Fruit fly (Drosophila melanogaster) whole organism, embryonic: ENCODE measurements around the gene Ssadh.

Experiments
- Adf1 ChIP-seq: fragments of 200-800 bp; sonication (Bioruptor generic); IDR thresholded peaks from 2 replicates; pipeline ENCODE4 v1.3.6; 2022; ENCODE audit warnings: missing biosample characterization, missing genetic modification characterization
- BtbVII ChIP-seq: fragments of 200-800 bp; sonication (Bioruptor generic); optimal IDR thresholded peaks from 3 replicates; lab custom pipeline; 2017; ENCODE audit warnings: missing biosample characterization, mild to moderate bottlenecking, missing genetic modification characterization
- CG10366 ChIP-seq: fragments of 200-800 bp; sonication (Bioruptor generic); IDR thresholded peaks from 2 replicates; pipeline ENCODE4 v1.3.6; 2022; ENCODE audit warnings: missing biosample characterization, missing genetic modification characterization
- CG13624 ChIP-seq: fragments of 200-800 bp; sonication (Bioruptor generic); optimal IDR thresholded peaks from 2 replicates; lab custom pipeline; 2016; ENCODE audit warnings: missing biosample characterization, missing genetic modification characterization
- CG14667 ChIP-seq: fragments of 200-800 bp; sonication (Bioruptor generic); IDR thresholded peaks from 2 replicates; pipeline ENCODE4 v1.3.6; 2022; ENCODE audit warnings: missing biosample characterization, missing genetic modification characterization
- CG15479 ChIP-seq: fragments of 200-800 bp; sonication (Bioruptor generic); optimal IDR thresholded peaks from 3 replicates; lab custom pipeline; 2019; ENCODE audit warnings: missing biosample characterization, mild to moderate bottlenecking, missing genetic modification characterization, moderate library complexity
- CG1602 ChIP-seq: fragments of 200-800 bp; sonication (Bioruptor generic); optimal IDR thresholded peaks from 3 replicates; lab custom pipeline; 2016; ENCODE audit warnings: missing biosample characterization, missing genetic modification characterization
- CG17385 ChIP-seq: fragments of 200-800 bp; sonication (Bioruptor generic); optimal IDR thresholded peaks from 3 replicates; lab custom pipeline; 2018; ENCODE audit warnings: missing biosample characterization, mild to moderate bottlenecking, missing genetic modification characterization
- CG17568 ChIP-seq: fragments of 200-800 bp; sonication (Bioruptor generic); optimal IDR thresholded peaks from 2 replicates; lab custom pipeline; 2018; ENCODE audit warnings: missing biosample characterization, mild to moderate bottlenecking, missing genetic modification characterization, moderate library complexity
- CG17912 ChIP-seq: fragments of 200-800 bp; sonication (Bioruptor generic); optimal IDR thresholded peaks from 2 replicates; lab custom pipeline; 2018; ENCODE audit warnings: missing biosample characterization, mild to moderate bottlenecking, missing genetic modification characterization
- CG2116 ChIP-seq: fragments of 200-800 bp; sonication (Bioruptor generic); optimal IDR thresholded peaks from 3 replicates; lab custom pipeline; 2018; ENCODE audit warnings: missing biosample characterization, mild to moderate bottlenecking, missing genetic modification characterization
- CG3065 ChIP-seq: fragments of 200-800 bp; sonication (Bioruptor generic); optimal IDR thresholded peaks from 2 replicates; lab custom pipeline; 2016; ENCODE audit warnings: missing biosample characterization, missing genetic modification characterization
- CG33557 ChIP-seq: fragments of 200-800 bp; sonication (Bioruptor generic); optimal IDR thresholded peaks from 2 replicates; lab custom pipeline; 2019; ENCODE audit warnings: missing biosample characterization, mild to moderate bottlenecking, missing genetic modification characterization, moderate library complexity
- CG34422 ChIP-seq: fragments of 200-800 bp; sonication (Bioruptor generic); IDR thresholded peaks from 3 replicates; pipeline ENCODE4 v1.3.6; 2022; ENCODE audit warnings: missing biosample characterization, missing genetic modification characterization
- CG4617 ChIP-seq: fragments of 200-800 bp; sonication (Bioruptor generic); optimal IDR thresholded peaks from 3 replicates; lab custom pipeline; 2016; ENCODE audit warnings: missing biosample characterization, missing genetic modification characterization, borderline replicate concordance
- CG6791 ChIP-seq: fragments of 200-800 bp; sonication (Bioruptor generic); IDR thresholded peaks from 3 replicates; pipeline ENCODE4 v1.3.6; 2022; ENCODE audit warnings: missing biosample characterization, missing genetic modification characterization; ENCODE audit not compliant: partially characterized antibody
- CG7839 ChIP-seq: fragments of 200-800 bp; sonication (Bioruptor generic); optimal IDR thresholded peaks from 3 replicates; lab custom pipeline; 2018; ENCODE audit warnings: missing biosample characterization, mild to moderate bottlenecking, missing genetic modification characterization, moderate library complexity
- CG8388 ChIP-seq: fragments of 200-800 bp; sonication (Bioruptor generic); optimal IDR thresholded peaks from 2 replicates; lab custom pipeline; 2019; ENCODE audit warnings: missing biosample characterization, mild to moderate bottlenecking, missing genetic modification characterization, moderate library complexity
- CG9609 ChIP-seq: fragments of 200-800 bp; sonication (Bioruptor generic); optimal IDR thresholded peaks from 3 replicates; lab custom pipeline; 2016; ENCODE audit warnings: missing biosample characterization, missing genetic modification characterization
- CG9932 ChIP-seq: fragments of 200-800 bp; sonication (Bioruptor generic); IDR thresholded peaks from 2 replicates; pipeline ENCODE4 v1.3.6; 2022; ENCODE audit warnings: missing biosample characterization, missing genetic modification characterization
- Chrac-16 ChIP-seq: fragments of 200-800 bp; sonication (Bioruptor generic); optimal IDR thresholded peaks from 3 replicates; lab custom pipeline; 2016; ENCODE audit warnings: missing biosample characterization, missing genetic modification characterization
- Dfd ChIP-seq, 2 experiments: fragments of >200 bp; optimal IDR thresholded peaks; 2 replicates each; lab custom pipeline; 2017; ENCODE audit warnings: missing biosample characterization in 2 of 2, missing genetic modification characterization in 2 of 2
- Doc3 ChIP-seq: fragments of 200-800 bp; sonication (Bioruptor generic); IDR thresholded peaks from 3 replicates; pipeline ENCODE4 v1.3.6; 2022; ENCODE audit warnings: missing biosample characterization, missing genetic modification characterization; ENCODE audit not compliant: partially characterized antibody
- Dref ChIP-seq: fragments of 200-800 bp; sonication (Bioruptor generic); IDR thresholded peaks from 2 replicates; pipeline ENCODE4 v1.3.6; 2022; ENCODE audit warnings: missing biosample characterization, missing genetic modification characterization
- Drgx ChIP-seq: fragments of 200-800 bp; sonication (Bioruptor generic); IDR thresholded peaks from 2 replicates; pipeline ENCODE4 v1.3.6; 2022; ENCODE audit warnings: missing biosample characterization, missing genetic modification characterization
- HmgZ ChIP-seq: fragments of 200-800 bp; sonication (Bioruptor generic); optimal IDR thresholded peaks from 2 replicates; lab custom pipeline; 2018; ENCODE audit warnings: missing biosample characterization, mild to moderate bottlenecking, missing genetic modification characterization
- Kr ChIP-seq: fragments of 200-800 bp; sonication (Bioruptor generic); optimal IDR thresholded peaks from 2 replicates; lab custom pipeline; 2017; ENCODE audit warnings: missing biosample characterization, mild to moderate bottlenecking, missing genetic modification characterization
- NC2α ChIP-seq: fragments of 200-800 bp; sonication (Bioruptor generic); optimal IDR thresholded peaks from 2 replicates; lab custom pipeline; 2016; ENCODE audit warnings: missing biosample characterization, missing genetic modification characterization
- NfI ChIP-seq: fragments of 200-800 bp; sonication (Bioruptor generic); optimal IDR thresholded peaks from 3 replicates; lab custom pipeline; 2018; ENCODE audit warnings: missing biosample characterization, mild to moderate bottlenecking, missing genetic modification characterization, moderate library complexity
- Stat92E ChIP-seq, 3 experiments: fragments of >200 bp in 2 of 3; fragments of 200-800 bp in 1 of 3; sonication (Bioruptor generic) in 1 of 3; optimal IDR thresholded peaks; 2 replicates each; lab custom pipeline; 2017 to 2019; ENCODE audit warnings: missing biosample characterization in 3 of 3, missing genetic modification characterization in 3 of 3, mild to moderate bottlenecking in 1 of 3, moderate library complexity in 1 of 3
- ac ChIP-seq: fragments of 200-800 bp; sonication (Bioruptor generic); optimal IDR thresholded peaks from 3 replicates; lab custom pipeline; 2017; ENCODE audit warnings: missing biosample characterization, mild to moderate bottlenecking, missing genetic modification characterization
- cas ChIP-seq: fragments of 200-800 bp; sonication (Bioruptor generic); IDR thresholded peaks from 2 replicates; pipeline ENCODE4 v1.3.6; 2022; ENCODE audit warnings: missing biosample characterization, missing genetic modification characterization
- chinmo ChIP-seq: fragments of 200-800 bp; sonication (Bioruptor generic); IDR thresholded peaks from 4 replicates; pipeline ENCODE4 v1.3.6; 2022; ENCODE audit warnings: missing biosample characterization, missing genetic modification characterization; ENCODE audit not compliant: partially characterized antibody
- jing ChIP-seq: fragments of 200-800 bp; sonication (Bioruptor generic); optimal IDR thresholded peaks from 2 replicates; lab custom pipeline; 2018; ENCODE audit warnings: missing biosample characterization, mild to moderate bottlenecking, missing genetic modification characterization
- klu ChIP-seq: fragments of 200-800 bp; sonication (Bioruptor generic); IDR thresholded peaks from 2 replicates; pipeline ENCODE4 v1.3.6; 2022; ENCODE audit warnings: missing biosample characterization, missing genetic modification characterization
- lilli ChIP-seq: fragments of 200-800 bp; sonication (Bioruptor generic); optimal IDR thresholded peaks from 3 replicates; lab custom pipeline; 2016; ENCODE audit warnings: missing biosample characterization, missing genetic modification characterization
- lola ChIP-seq, 3 experiments: fragments of >200 bp in 2 of 3; fragments of 200-800 bp in 1 of 3; sonication (Bioruptor generic) in 1 of 3; optimal IDR thresholded peaks; 2 replicates each; lab custom pipeline; 2017 to 2019; ENCODE audit warnings: missing biosample characterization in 3 of 3, missing genetic modification characterization in 3 of 3, mild to moderate bottlenecking in 1 of 3, moderate library complexity in 1 of 3
- lov ChIP-seq, 2 experiments: fragments of 200-800 bp in 1 of 2; fragments of >200 bp in 1 of 2; sonication (Bioruptor generic) in 1 of 2; IDR thresholded peaks in 1 of 2; optimal IDR thresholded peaks in 1 of 2; 2 replicates in 1 of 2; 3 replicates in 1 of 2; pipeline versions ENCODE4 v1.3.6 to Lab custom; 2017 to 2022; ENCODE audit warnings: missing biosample characterization in 1 of 2, missing genetic modification characterization in 1 of 2
- mld ChIP-seq: fragments of 200-800 bp; sonication (Bioruptor generic); IDR thresholded peaks from 3 replicates; pipeline ENCODE4 v1.3.6; 2022; ENCODE audit warnings: missing biosample characterization, missing genetic modification characterization; ENCODE audit not compliant: partially characterized antibody
- nerfin-1 ChIP-seq: fragments of 200-800 bp; sonication (Bioruptor generic); optimal IDR thresholded peaks from 3 replicates; lab custom pipeline; 2019; ENCODE audit warnings: missing biosample characterization, mild to moderate bottlenecking, missing genetic modification characterization, moderate library complexity
- nerfin-2 ChIP-seq: fragments of 200-800 bp; sonication (Bioruptor generic); IDR thresholded peaks from 2 replicates; pipeline ENCODE4 v1.3.6; 2022; ENCODE audit warnings: missing biosample characterization, missing genetic modification characterization; ENCODE audit not compliant: partially characterized antibody
- pnt ChIP-seq: fragments of 200-800 bp; sonication (Bioruptor generic); optimal IDR thresholded peaks from 3 replicates; lab custom pipeline; 2016; ENCODE audit warnings: missing biosample characterization, missing genetic modification characterization
- pum ChIP-seq: fragments of 200-800 bp; sonication (Bioruptor generic); optimal IDR thresholded peaks from 2 replicates; lab custom pipeline; 2016; ENCODE audit warnings: missing biosample characterization, missing genetic modification characterization
- run ChIP-seq: fragments of 200-800 bp; sonication (Bioruptor generic); optimal IDR thresholded peaks from 3 replicates; lab custom pipeline; 2018; ENCODE audit warnings: missing biosample characterization, mild to moderate bottlenecking, missing genetic modification characterization
- schlank ChIP-seq: fragments of 200-800 bp; sonication (Bioruptor generic); optimal IDR thresholded peaks from 2 replicates; lab custom pipeline; 2018; ENCODE audit warnings: missing biosample characterization, mild to moderate bottlenecking, missing genetic modification characterization
- tin ChIP-seq: fragments of 200-800 bp; sonication (Bioruptor generic); optimal IDR thresholded peaks from 3 replicates; lab custom pipeline; 2016; ENCODE audit warnings: missing biosample characterization, missing genetic modification characterization
- trh ChIP-seq: fragments of 200-800 bp; sonication (Bioruptor generic); optimal IDR thresholded peaks from 2 replicates; lab custom pipeline; 2016; ENCODE audit warnings: missing biosample characterization, missing genetic modification characterization
- ttk ChIP-seq: fragments of 200-800 bp; sonication (Bioruptor generic); IDR thresholded peaks from 2 replicates; pipeline ENCODE4 v2.1.2; 2022; ENCODE audit warnings: missing biosample characterization, missing genetic modification characterization
- zen2 ChIP-seq: fragments of 200-800 bp; sonication (Bioruptor generic); IDR thresholded peaks from 3 replicates; pipeline ENCODE4 v1.3.6; 2022; ENCODE audit warnings: missing biosample characterization, missing genetic modification characterization; ENCODE audit not compliant: partially characterized antibody

Ssadh gene

dm6 chr3R:25640463-25640862, 13.7 kb upstream of the Ssadh start (continued):
- TF ChIP-seq CG8388 (GFP tag; lab: Kevin White, UChicago) (peak; percentile 38), pnt (GFP tag; lab: Kevin White, UChicago) (peak; percentile 2), CG1602 (peak; percentile 43), CG13624 (GFP tag; lab: Kevin White, UChicago) (no peak), CG17385 (GFP tag; lab: Kevin White, UChicago) (peak; percentile 29), CG33557 (GFP tag; lab: Kevin White, UChicago) (peak; percentile 32), CG3065 (GFP tag; lab: Kevin White, UChicago) (no peak), mld (GFP tag; lab: Robert Waterston, UW) (no peak), CG17912 (no peak), ac (GFP tag; lab: Kevin White, UChicago) (peak; percentile 61), jing (GFP tag; lab: Kevin White, UChicago) (peak; percentile 4), HmgZ (tag; lab: Kevin White, UChicago) (no peak), Drgx (peak; percentile 28; the same call in 1 of the 2 replicates), lov (optimal IDR thresholded peaks at IDR 0.05; lab: Kevin White, UChicago) (no peak), lov (GFP tag; IDR thresholded peaks at IDR 0.05; lab: Robert Waterston, UW) (no peak), NC2α (GFP tag; lab: Kevin White, UChicago) (no peak), Doc3 (GFP tag; lab: Robert Waterston, UW) (no peak), zen2 (GFP tag; lab: Robert Waterston, UW) (no peak), CG14667 (GFP tag; lab: Robert Waterston, UW) (0 out of 2 replicates have a peak, but pooled peaks have one; percentile 35), CG2116 (GFP tag; lab: Kevin White, UChicago) (no peak), CG15479 (GFP tag; lab: Kevin White, UChicago) (peak; percentile 11), CG10366 (GFP tag; lab: Robert Waterston, UW) (peak; percentile 56), lola (GFP tag; optimal IDR thresholded peaks at IDR 0.05; lab: Kevin White, UChicago) (peak in 1 of 3 experiments; percentile 61), pum (peak; percentile 43), CG17568 (GFP tag; lab: Kevin White, UChicago) (no peak), CG9932 (GFP tag; lab: Robert Waterston, UW) (peak; percentile 10; the same call in 1 of the 2 replicates), tin (GFP tag; lab: Kevin White, UChicago) (peak; percentile 35), Dref (no peak), CG6791 (no peak), CG4617 (GFP tag; lab: Kevin White, UChicago) (no peak), nerfin-1 (peak; percentile 44), BtbVII (GFP tag; lab: Kevin White, UChicago) (peak; percentile 8), CG9609 (GFP tag; lab: Kevin White, UChicago) (peak; percentile 2), Dfd (GFP tag; optimal IDR thresholded peaks at IDR 0.05; lab: Kevin White, UChicago) (no peak), ttk (0 out of 2 replicates have a peak, but pooled peaks have one; percentile 27), NfI (GFP tag; lab: Kevin White, UChicago) (no peak), Kr (GFP tag; lab: Kevin White, UChicago) (no peak), lilli (GFP tag; lab: Kevin White, UChicago) (peak; percentile 48), schlank (tag; lab: Kevin White, UChicago) (no peak), trh (no peak), klu (GFP tag; lab: Robert Waterston, UW) (no peak), CG7839 (peak; percentile 70), cas (GFP tag; lab: Robert Waterston, UW) (no peak), chinmo (no peak), nerfin-2 (GFP tag; lab: Robert Waterston, UW) (no peak), CG34422 (GFP tag; lab: Robert Waterston, UW) (no peak), run (tag; lab: Kevin White, UChicago) (no peak), Stat92E (GFP tag; optimal IDR thresholded peaks at IDR 0.05; lab: Kevin White, UChicago) (no peak), Adf1 (no peak), Chrac-16 (GFP tag; lab: Kevin White, UChicago) (peak; percentile 41)
